Fruit fly (Drosophila melanogaster) Kc167 (cell line): ENCODE data around the gene CG32281.

Experiments used
- Myc ChIP-seq: fragments of >200 bp; optimal IDR thresholded peaks from 2 replicates; lab custom pipeline; 2017; ENCODE audit warnings: missing external identifiers
- Sin3A ChIP-seq: fragments of >200 bp; optimal IDR thresholded peaks from 2 replicates; lab custom pipeline; 2018; ENCODE audit warnings: missing external identifiers
- insv ChIP-seq: fragments of >200 bp; optimal IDR thresholded peaks from 3 replicates; lab custom pipeline; 2018; ENCODE audit warnings: missing external identifiers
- psq ChIP-seq: fragments of >200 bp; optimal IDR thresholded peaks from 2 replicates; lab custom pipeline; 2017; ENCODE audit warnings: missing external identifiers
- ttk ChIP-seq: sonication (Bioruptor generic); optimal IDR thresholded peaks from 2 replicates; lab custom pipeline; 2017; ENCODE audit warnings: missing external identifiers

- TF ChIP-seq insv (lab: Kevin White, UChicago) (no peak), psq (lab: Kevin White, UChicago) (no peak), Myc (lab: Kevin White, UChicago) (no peak), Sin3A (lab: Kevin White, UChicago) (no peak), ttk (lab: Kevin White, UChicago) (no peak)
Observed at dm6 chr3L:3126478-3126877, 42.7 kb upstream of the CG32281 start.
